Worm (Caenorhabditis elegans): ENCODE results near the gene D2023.6.

- no peak for TF ChIP-seq pes-1 (GFP tag; IDR thresholded peaks at IDR 0.05)
- TF ChIP-seq hnd-1 (tag; optimal IDR thresholded peaks at IDR 0.05): no peak
- no peak for TF ChIP-seq hmg-4 (GFP tag; optimal IDR thresholded peaks at IDR 0.05)
- no peak for TF ChIP-seq tbx-11 (GFP tag; IDR thresholded peaks at IDR 0.05)
- TF ChIP-seq tbx-37 (GFP tag; conservative IDR thresholded peaks at IDR 0.05): no peak
- TF ChIP-seq aly-1 (tag; optimal IDR thresholded peaks at IDR 0.05): no peak
- no peak for TF ChIP-seq ama-1 (optimal IDR thresholded peaks at IDR 0.05)
- no peak for TF ChIP-seq ets-7 (tag; optimal IDR thresholded peaks at IDR 0.05)
- no peak for TF ChIP-seq B0310.2 (tag; optimal IDR thresholded peaks at IDR 0.05)
- TF ChIP-seq flt-1 (GFP tag; IDR thresholded peaks at IDR 0.05): no peak
- TF ChIP-seq F13C5.2 (tag; optimal IDR thresholded peaks at IDR 0.05): no peak
These were observed 9.1 kb upstream of the D2023.6 start for ce11 chrV:11818064-11818463.

Data from whole organism, early embryonic.